Worm (Caenorhabditis elegans) whole organism, L4/young adult: ENCODE measurements around the gene Y64H9A.2.

Source experiments
- W03F9.2 ChIP-seq: fragments of 150-350 bp; optimal IDR thresholded peaks from 2 replicates; lab custom pipeline; 2014; ENCODE audit warnings: missing biosample characterization, missing genetic modification characterization
- dao-5 ChIP-seq: sonication (generic microtip); optimal IDR thresholded peaks from 2 replicates; lab custom pipeline; 2016; ENCODE audit warnings: missing genotype, missing genetic modification characterization, moderate library complexity, missing compliant biosample characterization
- him-1 ChIP-seq: sonication (generic microtip); optimal IDR thresholded peaks from 2 replicates; lab custom pipeline; 2016; ENCODE audit warnings: missing genotype, missing genetic modification reagents, missing genetic modification characterization, missing compliant biosample characterization

The Y64H9A.2 gene

ce11 chrX:5028593-5028955 is 15.2 kb upstream of the Y64H9A.2 start:
- no peak for TF ChIP-seq dao-5 (tag; lab: Kevin White, UChicago)
- TF ChIP-seq him-1, result no peak
- TF ChIP-seq W03F9.2 (tag; lab: Kevin White, UChicago), result no peak

- TF ChIP-seq dao-5 (tag; lab: Kevin White, UChicago), result no peak
- TF ChIP-seq him-1, result no peak
- no peak for TF ChIP-seq W03F9.2 (tag; lab: Kevin White, UChicago)
Observed at ce11 chrX:5031742-5032141, 12.0 kb upstream of the Y64H9A.2 start.

- TF ChIP-seq dao-5 (tag; lab: Kevin White, UChicago) (no peak), him-1 (no peak), W03F9.2 (tag; lab: Kevin White, UChicago) (no peak)
Observed at ce11 chrX:5033868-5034267, 9.9 kb upstream of the Y64H9A.2 start, which contains the start of gene ZC449.4. ZC449.4 (minus strand) TSS chrX:5033968.

ce11 chrX:5037673-5038072 is 6.1 kb upstream of the Y64H9A.2 start, which contains the start of gene ZC449.5:
ZC449.5 (minus strand) TSS chrX:5037773.
- no peak for TF ChIP-seq dao-5 (tag; lab: Kevin White, UChicago)
- no peak for TF ChIP-seq him-1
- TF ChIP-seq W03F9.2 (tag; lab: Kevin White, UChicago), result no peak

- TF ChIP-seq W03F9.2 (tag; lab: Kevin White, UChicago) (no peak), him-1 (no peak), dao-5 (tag; lab: Kevin White, UChicago) (no peak)
Observed at ce11 chrX:5038812-5039211, 5.0 kb upstream of the Y64H9A.2 start.

- TF ChIP-seq W03F9.2 (tag; lab: Kevin White, UChicago) (no peak), dao-5 (tag; lab: Kevin White, UChicago) (no peak), him-1 (no peak)
Observed at ce11 chrX:5040038-5040437, 3.7 kb upstream of the Y64H9A.2 start.

ce11 chrX:5059163-5059562 is 15.4 kb downstream of the Y64H9A.2 start, which contains the start of gene C24H10.4:
C24H10.4 (minus strand) TSS chrX:5059263.
- no peak for TF ChIP-seq W03F9.2 (tag; lab: Kevin White, UChicago)
- no peak for TF ChIP-seq him-1
- TF ChIP-seq dao-5 (tag; lab: Kevin White, UChicago), result no peak

- TF ChIP-seq him-1, result no peak
- no peak for TF ChIP-seq W03F9.2 (tag; lab: Kevin White, UChicago)
- TF ChIP-seq dao-5 (tag; lab: Kevin White, UChicago), result no peak
Observed at ce11 chrX:5060756-5061155, 17.0 kb downstream of the Y64H9A.2 start, which contains the start of gene C24H10.3. C24H10.3 (plus strand) TSS chrX:5061056.

ce11 chrX:5061763-5062162 is 18.0 kb downstream of the Y64H9A.2 start:
- TF ChIP-seq dao-5 (tag; lab: Kevin White, UChicago) (no peak), W03F9.2 (tag; lab: Kevin White, UChicago) (no peak), him-1 (no peak)

ce11 chrX:5063750-5064652 is 20.2 kb downstream of the Y64H9A.2 start, which contains the start of gene C24H10.2:
C24H10.2 (plus strand) TSS chrX:5064602.
- TF ChIP-seq W03F9.2 (tag; lab: Kevin White, UChicago) (no peak), him-1 (peak; percentile 3)

- TF ChIP-seq him-1 (no peak), W03F9.2 (tag; lab: Kevin White, UChicago) (no peak), dao-5 (tag; lab: Kevin White, UChicago) (no peak)
Observed at ce11 chrX:5066570-5066969, 22.8 kb downstream of the Y64H9A.2 start.

ce11 chrX:5067796-5068195 is 24.0 kb downstream of the Y64H9A.2 start, which contains the start of gene clc-7:
clc-7 (plus strand) TSS chrX:5068096.
- TF ChIP-seq him-1 (no peak), dao-5 (tag; lab: Kevin White, UChicago) (no peak), W03F9.2 (tag; lab: Kevin White, UChicago) (no peak)

ce11 chrX:5071025-5071424 is 27.2 kb downstream of the Y64H9A.2 start:
- TF ChIP-seq dao-5 (tag; lab: Kevin White, UChicago), result no peak
- no peak for TF ChIP-seq him-1
- no peak for TF ChIP-seq W03F9.2 (tag; lab: Kevin White, UChicago)

- TF ChIP-seq W03F9.2 (tag; lab: Kevin White, UChicago), result no peak
Observed at ce11 chrX:5073895-5074294, 30.1 kb downstream of the Y64H9A.2 start.
